Worm (Caenorhabditis elegans) whole organism, L4 larva: ENCODE data around the gene scrm-5.

Experiments used
- F26F4.8 ChIP-seq: fragments of 200-800 bp; sonication (Bioruptor generic); conservative IDR thresholded peaks from 2 replicates; pipeline ENCODE4 v1.3.6; 2022; ENCODE audit warnings: missing genetic modification characterization, missing compliant biosample characterization
- R02D3.7 ChIP-seq: fragments of 150-350 bp; sonication (generic microtip); optimal IDR thresholded peaks from 3 replicates; lab custom pipeline; 2014; ENCODE audit warnings: missing biosample characterization, missing genetic modification characterization
- T20F7.1 ChIP-seq: fragments of 200-800 bp; sonication (Bioruptor generic); optimal IDR thresholded peaks from 2 replicates; lab custom pipeline; 2018; ENCODE audit warnings: mild to moderate bottlenecking, missing genetic modification characterization, missing compliant biosample characterization
- ama-1 ChIP-seq: fragments of 150-350 bp; optimal IDR thresholded peaks from 2 replicates; lab custom pipeline; 2014; ENCODE audit warnings: inconsistent platforms, mixed read lengths
- arid-1 ChIP-seq: fragments of 200-800 bp; sonication (Bioruptor generic); conservative IDR thresholded peaks from 2 replicates; pipeline ENCODE4 v1.3.6; 2022; ENCODE audit warnings: missing genetic modification reagents, missing genetic modification characterization, missing compliant biosample characterization
- ceh-44 ChIP-seq: fragments of 200-800 bp; sonication (Bioruptor generic); IDR thresholded peaks from 2 replicates; pipeline ENCODE4 v1.3.6; 2022; ENCODE audit warnings: missing genetic modification reagents, missing genetic modification characterization, missing compliant biosample characterization
- ctbp-1 ChIP-seq: fragments of 200-800 bp; sonication (Bioruptor generic); IDR thresholded peaks from 2 replicates; pipeline ENCODE4 v1.3.6; 2022; ENCODE audit warnings: missing genetic modification reagents, missing genetic modification characterization, missing compliant biosample characterization
- daf-12 ChIP-seq: fragments of 150-350 bp; optimal IDR thresholded peaks from 2 replicates; lab custom pipeline; 2014; ENCODE audit warnings: missing biosample characterization, missing genetic modification reagents, missing genetic modification characterization
- daf-16 ChIP-seq, 3 experiments: sonication (generic microtip); optimal IDR thresholded peaks; 2 replicates each; lab custom pipeline; 2016 to 2017; ENCODE audit warnings: missing genetic modification characterization in 3 of 3, missing genetic modification reagents in 3 of 3, mild to moderate bottlenecking in 2 of 3, missing compliant biosample characterization in 2 of 3, missing biosample characterization in 1 of 3, moderate library complexity in 1 of 3
- dmd-6 ChIP-seq: fragments of 200-800 bp; sonication (Bioruptor generic); IDR thresholded peaks from 2 replicates; pipeline ENCODE4 v1.3.6; 2022; ENCODE audit warnings: missing genetic modification reagents, missing genetic modification characterization, missing compliant biosample characterization
- dve-1 ChIP-seq: sonication (generic microtip); optimal IDR thresholded peaks from 2 replicates; lab custom pipeline; 2017; ENCODE audit warnings: antibody characterized with exemption, mild to moderate bottlenecking, missing genetic modification characterization, missing compliant biosample characterization; ENCODE audit not compliant: insufficient read depth
- gei-8 ChIP-seq: fragments of 200-800 bp; sonication (Bioruptor generic); optimal IDR thresholded peaks from 2 replicates; lab custom pipeline; 2018; ENCODE audit warnings: mild to moderate bottlenecking, missing genetic modification characterization, missing compliant biosample characterization
- hlh-11 ChIP-seq: fragments of 200-800 bp; sonication (Bioruptor generic); optimal IDR thresholded peaks from 2 replicates; lab custom pipeline; 2018; ENCODE audit warnings: mild to moderate bottlenecking, missing genetic modification characterization, missing compliant biosample characterization
- hlh-30 ChIP-seq: sonication (generic microtip); optimal IDR thresholded peaks from 2 replicates; lab custom pipeline; 2017; ENCODE audit warnings: antibody characterized with exemption, mild to moderate bottlenecking, missing genetic modification characterization, missing compliant biosample characterization; ENCODE audit not compliant: insufficient read depth
- lin-29 ChIP-seq: fragments of 200-800 bp; sonication (Bioruptor generic); IDR thresholded peaks from 2 replicates; pipeline ENCODE4 v1.3.6; 2022; ENCODE audit warnings: missing genetic modification reagents, missing genetic modification characterization, missing compliant biosample characterization
- lin-39 ChIP-seq: fragments of 150-350 bp; optimal IDR thresholded peaks from 2 replicates; lab custom pipeline; 2014; ENCODE audit warnings: missing biosample characterization, missing genetic modification reagents, missing genetic modification characterization
- lsy-2 ChIP-seq, 2 experiments: fragments of 150-350 bp in 1 of 2; sonication (generic microtip) in 1 of 2; optimal IDR thresholded peaks; 2 replicates each; lab custom pipeline; 2014 to 2017; ENCODE audit warnings: missing biosample characterization in 2 of 2, missing genetic modification characterization in 2 of 2
- madf-5 ChIP-seq, 2 experiments: fragments of 200-800 bp; sonication (Bioruptor generic); IDR thresholded peaks; 2 replicates each; pipeline ENCODE4 v1.3.6; 2022; ENCODE audit warnings: missing compliant biosample characterization in 2 of 2, missing genetic modification characterization in 2 of 2
- madf-9 ChIP-seq: fragments of 200-800 bp; sonication (Bioruptor generic); conservative IDR thresholded peaks from 2 replicates; pipeline ENCODE4 v1.3.6; 2022; ENCODE audit warnings: missing genetic modification reagents, missing genetic modification characterization, missing compliant biosample characterization
- mes-2 ChIP-seq: sonication (generic microtip); optimal IDR thresholded peaks from 2 replicates; lab custom pipeline; 2016; ENCODE audit warnings: missing genotype, mild to moderate bottlenecking, missing genetic modification characterization, missing compliant biosample characterization; ENCODE audit not compliant: poor library complexity, severe bottlenecking
- mxl-2 ChIP-seq: fragments of 200-800 bp; sonication (Bioruptor generic); conservative IDR thresholded peaks from 2 replicates; pipeline ENCODE4 v1.3.6; 2022; ENCODE audit warnings: missing genetic modification reagents, missing genetic modification characterization, missing compliant biosample characterization
- mxl-3 ChIP-seq: fragments of 200-800 bp; sonication (Bioruptor generic); optimal IDR thresholded peaks from 2 replicates; lab custom pipeline; 2018; ENCODE audit warnings: mild to moderate bottlenecking, missing genetic modification characterization, missing compliant biosample characterization
- nhr-102 ChIP-seq: sonication (generic microtip); optimal IDR thresholded peaks from 2 replicates; lab custom pipeline; 2016; ENCODE audit warnings: mild to moderate bottlenecking, missing genetic modification characterization, moderate library complexity, missing compliant biosample characterization
- nhr-28 ChIP-seq: fragments of 150-350 bp; optimal IDR thresholded peaks from 2 replicates; lab custom pipeline; 2014; ENCODE audit warnings: missing biosample characterization, missing genetic modification characterization
- nhr-41 ChIP-seq: fragments of 200-800 bp; sonication (Bioruptor generic); IDR thresholded peaks from 2 replicates; pipeline ENCODE4 v1.3.6; 2022; ENCODE audit warnings: missing genetic modification reagents, missing genetic modification characterization, missing compliant biosample characterization
- nhr-42 ChIP-seq: fragments of 200-800 bp; sonication (Bioruptor generic); IDR thresholded peaks from 2 replicates; pipeline ENCODE4 v1.3.6; 2022; ENCODE audit warnings: missing genetic modification characterization, missing compliant biosample characterization
- nhr-6 ChIP-seq: fragments of 150-350 bp; optimal IDR thresholded peaks from 2 replicates; lab custom pipeline; 2014; ENCODE audit warnings: missing biosample characterization, missing genetic modification characterization
- nhr-76 ChIP-seq: fragments of 150-350 bp; optimal IDR thresholded peaks from 2 replicates; lab custom pipeline; 2014; ENCODE audit warnings: missing biosample characterization, missing genetic modification characterization
- nhr-77 ChIP-seq: fragments of 150-350 bp; optimal IDR thresholded peaks from 2 replicates; lab custom pipeline; 2014; ENCODE audit warnings: missing biosample characterization, missing genetic modification characterization
- php-3 ChIP-seq: fragments of 200-800 bp; sonication (Bioruptor generic); IDR thresholded peaks from 2 replicates; pipeline ENCODE4 v1.3.6; 2022; ENCODE audit warnings: missing genetic modification reagents, missing genetic modification characterization, missing compliant biosample characterization
- pqm-1 ChIP-seq: sonication (generic microtip); optimal IDR thresholded peaks from 2 replicates; lab custom pipeline; 2017; ENCODE audit warnings: missing biosample characterization, missing genetic modification characterization
- skn-1 ChIP-seq: fragments of 150-350 bp; optimal IDR thresholded peaks from 2 replicates; lab custom pipeline; 2014; ENCODE audit warnings: missing biosample characterization, missing genetic modification characterization
- spr-3 ChIP-seq: fragments of 200-800 bp; sonication (Bioruptor generic); optimal IDR thresholded peaks from 2 replicates; lab custom pipeline; 2018; ENCODE audit warnings: mild to moderate bottlenecking, missing genetic modification characterization, missing compliant biosample characterization
- tag-97 ChIP-seq: fragments of 200-800 bp; sonication (Bioruptor generic); IDR thresholded peaks from 2 replicates; pipeline ENCODE4 v1.3.6; 2022; ENCODE audit warnings: missing genetic modification characterization, missing compliant biosample characterization
- unc-62 ChIP-seq, 3 experiments: fragments of 150-350 bp in 1 of 3; sonication (generic microtip); optimal IDR thresholded peaks in 2 of 3; peaks in 1 of 3; 1 replicate in 1 of 3; 2 replicates in 2 of 3; lab custom pipeline; 2014 to 2017; ENCODE audit warnings: missing biosample characterization in 3 of 3, missing genetic modification characterization in 3 of 3, missing genetic modification reagents in 3 of 3, missing genotype in 1 of 3
- zfp-3 ChIP-seq: fragments of 200-800 bp; sonication (Bioruptor generic); conservative IDR thresholded peaks from 2 replicates; pipeline ENCODE4 v1.3.6; 2022; ENCODE audit warnings: missing genetic modification reagents, missing genetic modification characterization, missing compliant biosample characterization

scrm-5 gene

DNA sequence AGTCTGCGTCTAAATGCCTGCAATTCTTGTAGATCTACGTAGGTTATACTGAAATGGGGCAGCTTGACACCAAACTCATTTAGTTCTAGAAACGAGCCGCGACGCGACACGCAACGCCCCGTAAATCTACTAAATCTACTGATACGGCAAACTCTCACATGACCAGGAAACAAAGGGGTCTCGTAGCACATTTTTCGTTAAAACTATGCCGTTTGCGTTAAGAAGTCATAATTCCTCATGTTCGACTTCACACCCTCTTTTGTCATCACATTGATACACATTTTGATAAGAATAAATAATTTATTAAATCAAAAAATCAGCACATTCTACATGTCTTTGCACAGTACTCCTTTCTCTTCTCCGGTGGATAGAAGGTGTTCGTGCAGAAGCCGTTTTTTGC is 41.2 kb upstream of the scrm-5 start:
- TF ChIP-seq skn-1 (tag; lab: Kevin White, UChicago), result no peak
- peak; percentile 23; the same call in 1 of the 2 replicates for TF ChIP-seq dmd-6 (GFP tag; lab: Robert Waterston, UW)
- no peak for TF ChIP-seq mxl-2 (GFP tag; lab: Robert Waterston, UW)
- no peak for TF ChIP-seq ceh-44
- TF ChIP-seq nhr-6, result no peak
- no peak for TF ChIP-seq nhr-77 (tag; lab: Kevin White, UChicago)
- no peak for TF ChIP-seq nhr-102 (tag; lab: Kevin White, UChicago)
- no peak for TF ChIP-seq hlh-30 (tag; lab: Kevin White, UChicago)
- TF ChIP-seq ctbp-1, result no peak
- peak; percentile 28 for TF ChIP-seq hlh-11 (tag; lab: Kevin White, UChicago)
- TF ChIP-seq nhr-76 (tag; lab: Kevin White, UChicago), result no peak
- no peak for TF ChIP-seq spr-3 (GFP tag; lab: Kevin White, UChicago)
- TF ChIP-seq ama-1 (lab: Kevin White, UChicago), result no peak
- TF ChIP-seq madf-9 (GFP tag; lab: Robert Waterston, UW), result no peak
- TF ChIP-seq pqm-1 (tag; lab: Kevin White, UChicago), result peak; percentile 43
- no peak for TF ChIP-seq gei-8 (GFP tag; lab: Kevin White, UChicago)

- TF ChIP-seq T20F7.1 (no peak), nhr-41 (GFP tag; lab: Robert Waterston, UW) (no peak), daf-16 (GFP tag; optimal IDR thresholded peaks at IDR 0.05; lab: Kevin White, UChicago) (no peak), daf-16 (tag; optimal IDR thresholded peaks at IDR 0.05; lab: Kevin White, UChicago) (peak; percentile 42), unc-62 (GFP tag; optimal IDR thresholded peaks at IDR 0.05 in 1 of 2; lab: Kevin White, UChicago) (peak in 1 of 2 experiments; percentile 8), unc-62 (tag; optimal IDR thresholded peaks at IDR 0.05; lab: Kevin White, UChicago) (no peak), lin-39 (no peak), F26F4.8 (GFP tag; lab: Robert Waterston, UW) (no peak), dmd-6 (GFP tag; lab: Robert Waterston, UW) (peak; percentile 59), daf-12 (tag; lab: Kevin White, UChicago) (no peak)
These were observed 39.1 kb upstream of the scrm-5 start, which contains the start of gene mul-1 for ce11 chrIV:4123083-4123482. Gene mul-1 (minus strand): TSS chrIV:4123166.

DNA sequence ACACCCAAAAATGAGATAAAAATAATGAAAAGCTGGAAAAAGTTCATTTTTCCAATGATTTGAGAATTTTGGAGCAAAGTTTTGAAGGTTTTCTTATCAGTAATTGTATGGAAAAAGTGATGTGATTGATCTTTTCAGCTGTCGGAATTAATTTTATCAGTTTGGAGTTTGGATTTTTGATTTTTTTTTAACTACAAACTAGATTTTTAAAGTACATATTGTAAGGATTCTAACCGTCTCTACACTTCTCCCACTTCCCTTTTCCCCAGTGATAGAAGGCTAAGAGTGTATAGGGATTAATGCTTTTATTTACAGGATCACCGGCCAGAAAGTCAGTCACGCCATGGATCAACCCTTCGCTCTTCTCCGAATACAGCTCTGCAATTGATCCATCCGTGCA is 36.6 kb upstream of the scrm-5 start, which contains the start of gene F49F1.7:
Gene F49F1.7 (minus strand): TSS at position 101 of the 400 bp plus-strand sequence.
- TF ChIP-seq dmd-6 (GFP tag; lab: Robert Waterston, UW), result peak; percentile 30; the same call in 1 of the 2 replicates
- TF ChIP-seq, all 104 proteins: peak for 1; not testable (repeated sequence) for 103

DNA sequence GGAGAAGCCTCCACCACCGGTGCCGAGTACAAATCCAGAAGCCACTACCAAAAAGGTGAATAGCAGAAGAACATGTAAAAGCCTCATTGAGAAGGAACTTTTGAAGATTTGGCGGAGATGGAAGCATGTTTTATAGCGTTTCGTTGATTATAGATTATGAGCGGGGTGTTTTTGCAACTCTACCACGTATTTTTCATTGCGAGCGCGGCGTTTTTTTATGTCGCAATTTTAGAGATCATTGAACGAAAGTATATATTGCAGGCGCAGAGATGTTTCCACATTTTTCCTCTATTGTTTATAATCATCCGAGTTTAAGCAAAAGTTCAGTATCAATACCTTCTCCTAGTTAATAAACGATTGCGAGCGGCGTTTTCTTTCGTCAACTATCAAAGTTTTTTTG is 26.5 kb upstream of the scrm-5 start, which contains the start of gene F49F1.17:
Gene F49F1.17 (minus strand): TSS at position 101 of the 400 bp plus-strand sequence.
- TF ChIP-seq lin-29 (GFP tag; lab: Robert Waterston, UW) (no peak), zfp-3 (GFP tag; lab: Robert Waterston, UW) (no peak), ama-1 (lab: Kevin White, UChicago) (no peak), nhr-6 (no peak), skn-1 (tag; lab: Kevin White, UChicago) (no peak), F26F4.8 (GFP tag; lab: Robert Waterston, UW) (no peak), mes-2 (no peak), tag-97 (GFP tag; lab: Robert Waterston, UW) (no peak), lin-39 (no peak), R02D3.7 (no peak), mxl-2 (GFP tag; lab: Robert Waterston, UW) (no peak), nhr-28 (no peak), nhr-76 (tag; lab: Kevin White, UChicago) (no peak), php-3 (GFP tag; lab: Robert Waterston, UW) (no peak)

ce11 chrIV:4137472-4137871 is 24.7 kb upstream of the scrm-5 start, which contains the start of gene F49F1.9:
Gene F49F1.9 (minus strand): TSS chrIV:4137572.
- TF ChIP-seq madf-5 (GFP tag; IDR thresholded peaks at IDR 0.05; lab: Robert Waterston, UW) (no peak), nhr-42 (GFP tag; lab: Robert Waterston, UW) (no peak), ama-1 (lab: Kevin White, UChicago) (no peak), nhr-6 (no peak), mxl-3 (GFP tag; lab: Kevin White, UChicago) (no peak), nhr-41 (GFP tag; lab: Robert Waterston, UW) (no peak), unc-62 (GFP tag; optimal IDR thresholded peaks at IDR 0.05 in 1 of 2; lab: Kevin White, UChicago) (no peak), unc-62 (tag; optimal IDR thresholded peaks at IDR 0.05; lab: Kevin White, UChicago) (no peak), madf-9 (GFP tag; lab: Robert Waterston, UW) (no peak), ctbp-1 (no peak), dve-1 (tag; lab: Kevin White, UChicago) (no peak), lsy-2 (tag; optimal IDR thresholded peaks at IDR 0.05; lab: Kevin White, UChicago) (no peak), lin-29 (GFP tag; lab: Robert Waterston, UW) (no peak), arid-1 (GFP tag; lab: Robert Waterston, UW) (no peak)
